Fruit fly (Drosophila melanogaster) whole organism, adult: Measurements from ENCODE around the gene GstD9.

Experiments
- CG11617 ChIP-seq: fragments of 200-800 bp; sonication (Bioruptor generic); optimal IDR thresholded peaks from 2 replicates; lab custom pipeline; 2017; ENCODE audit warnings: mild to moderate bottlenecking, missing biosample characterization, missing genetic modification reagents, missing genetic modification characterization
- CG12768 ChIP-seq: fragments of 200-800 bp; sonication (Bioruptor generic); optimal IDR thresholded peaks from 2 replicates; lab custom pipeline; 2017; ENCODE audit warnings: missing biosample characterization, missing genetic modification characterization, mild to moderate bottlenecking, moderate library complexity, missing genetic modification reagents
- CG14711 ChIP-seq: fragments of 200-800 bp; sonication (Bioruptor generic); optimal IDR thresholded peaks from 2 replicates; lab custom pipeline; 2018; ENCODE audit warnings: missing biosample characterization, mild to moderate bottlenecking, missing genetic modification characterization, moderate library complexity
- CG1620 ChIP-seq: fragments of 200-800 bp; sonication (Bioruptor generic); optimal IDR thresholded peaks from 2 replicates; lab custom pipeline; 2016; ENCODE audit warnings: missing biosample characterization, missing genetic modification characterization
- CG33017 ChIP-seq: fragments of 200-800 bp; sonication (Bioruptor generic); optimal IDR thresholded peaks from 2 replicates; lab custom pipeline; 2018; ENCODE audit warnings: missing biosample characterization, mild to moderate bottlenecking, missing genetic modification characterization, moderate library complexity
- CG5204 ChIP-seq: fragments of 200-800 bp; sonication (Bioruptor generic); optimal IDR thresholded peaks from 2 replicates; lab custom pipeline; 2016; ENCODE audit warnings: missing biosample characterization, missing genetic modification characterization
- CG7045 ChIP-seq: fragments of 200-800 bp; sonication (Bioruptor generic); optimal IDR thresholded peaks from 2 replicates; lab custom pipeline; 2017; ENCODE audit warnings: missing biosample characterization, mild to moderate bottlenecking, missing genetic modification characterization
- CG7101 ChIP-seq: fragments of 200-800 bp; sonication (Bioruptor generic); optimal IDR thresholded peaks from 2 replicates; lab custom pipeline; 2018; ENCODE audit warnings: missing biosample characterization, mild to moderate bottlenecking, missing genetic modification characterization, moderate library complexity
- Clk ChIP-seq: fragments of 200-800 bp; sonication (Bioruptor generic); optimal IDR thresholded peaks from 2 replicates; lab custom pipeline; 2017; ENCODE audit warnings: missing biosample characterization, missing genetic modification characterization
- Crg-1 ChIP-seq: fragments of 200-800 bp; sonication (Bioruptor generic); optimal IDR thresholded peaks from 2 replicates; lab custom pipeline; 2016; ENCODE audit warnings: missing biosample characterization, missing genetic modification characterization
- Hr96 ChIP-seq: fragments of 200-800 bp; sonication (Bioruptor generic); optimal IDR thresholded peaks from 2 replicates; lab custom pipeline; 2016; ENCODE audit warnings: missing biosample characterization, missing genetic modification characterization
- Mnt ChIP-seq: fragments of 200-800 bp; sonication (Bioruptor generic); optimal IDR thresholded peaks from 2 replicates; lab custom pipeline; 2016; ENCODE audit warnings: missing biosample characterization, mild to moderate bottlenecking, missing genetic modification characterization
- bab1 ChIP-seq: fragments of 200-800 bp; sonication (Bioruptor generic); optimal IDR thresholded peaks from 3 replicates; lab custom pipeline; 2019; ENCODE audit warnings: missing biosample characterization, mild to moderate bottlenecking, missing genetic modification characterization, moderate library complexity
- cic ChIP-seq: fragments of 200-800 bp; sonication (Bioruptor generic); optimal IDR thresholded peaks from 2 replicates; lab custom pipeline; 2017; ENCODE audit warnings: missing biosample characterization, mild to moderate bottlenecking, missing genetic modification characterization, moderate library complexity
- cnc ChIP-seq, 2 experiments: fragments of >200 bp; optimal IDR thresholded peaks; 2 replicates each; lab custom pipeline; 2017
- kay ChIP-seq: fragments of 200-800 bp; sonication (Bioruptor generic); peaks from one replicate; lab custom pipeline; 2016; ENCODE audit warnings: missing biosample characterization, missing genetic modification characterization, borderline replicate concordance
- ovo ChIP-seq: fragments of 200-800 bp; sonication (Bioruptor generic); optimal IDR thresholded peaks from 2 replicates; lab custom pipeline; 2016; ENCODE audit warnings: missing biosample characterization, missing genetic modification characterization
- pad ChIP-seq: fragments of 200-800 bp; sonication (Bioruptor generic); optimal IDR thresholded peaks from 3 replicates; lab custom pipeline; 2017; ENCODE audit warnings: missing biosample characterization, missing genetic modification characterization, mild to moderate bottlenecking, moderate library complexity, missing genetic modification reagents
- tj ChIP-seq: fragments of 200-800 bp; sonication (Bioruptor generic); optimal IDR thresholded peaks from 3 replicates; lab custom pipeline; 2017; ENCODE audit warnings: missing biosample characterization, mild to moderate bottlenecking, missing genetic modification characterization, moderate library complexity
- toe ChIP-seq: fragments of 200-800 bp; sonication (Bioruptor generic); optimal IDR thresholded peaks from 2 replicates; lab custom pipeline; 2016; ENCODE audit warnings: missing biosample characterization, missing genetic modification characterization

The GstD9 gene

DNA sequence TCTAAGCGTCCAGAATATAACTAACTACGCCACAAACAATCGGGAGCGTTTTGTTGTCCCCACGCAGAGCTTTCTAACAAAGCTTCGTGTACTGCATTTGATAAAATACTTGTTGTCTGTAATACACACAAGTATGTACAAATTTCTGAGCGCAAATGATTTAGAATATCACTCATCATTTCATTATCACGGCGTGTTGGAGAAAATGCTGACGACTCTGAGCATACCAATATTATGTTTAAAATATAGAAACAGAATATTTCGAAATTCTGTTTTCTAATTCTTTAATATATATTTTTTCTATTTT, 38.5 kb upstream of the GstD9 start, which contains the start of gene Cyp9f2:
Gene Cyp9f2, minus strand, starts transcription at position 101 of the 307 bp plus-strand sequence.
- TF ChIP-seq CG14711 (tag; lab: Kevin White, UChicago) (no peak), cic (GFP tag; lab: Kevin White, UChicago) (peak; percentile 69), CG33017 (tag; lab: Kevin White, UChicago) (no peak), tj (GFP tag; lab: Kevin White, UChicago) (no peak), Hr96 (GFP tag; lab: Kevin White, UChicago) (no peak), ovo (GFP tag; lab: Kevin White, UChicago) (no peak), CG12768 (no peak), kay (GFP tag; lab: Kevin White, UChicago) (no peak)

DNA sequence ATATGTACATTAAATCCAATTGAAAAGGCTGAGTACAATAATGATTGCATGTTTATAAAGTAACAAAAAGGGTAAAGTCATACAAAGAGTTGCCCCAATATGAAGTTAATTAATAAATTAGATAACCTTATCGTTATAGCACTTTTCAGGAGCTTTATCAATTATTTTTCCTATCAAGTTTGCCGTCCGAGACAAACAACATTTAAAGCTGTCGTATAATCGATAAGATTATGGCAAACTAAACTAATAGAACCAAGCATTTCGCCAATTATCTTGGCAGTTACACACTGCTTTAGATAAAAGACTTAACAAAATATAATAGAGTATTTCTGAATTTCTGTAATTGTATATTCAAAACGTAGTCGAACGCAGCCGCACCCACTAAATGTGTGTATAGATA, 37.8 kb upstream of the GstD9 start:
- TF ChIP-seq kay (GFP tag; lab: Kevin White, UChicago), result peak; percentile 77
- TF ChIP-seq bab1 (GFP tag; lab: Kevin White, UChicago), result no peak

DNA sequence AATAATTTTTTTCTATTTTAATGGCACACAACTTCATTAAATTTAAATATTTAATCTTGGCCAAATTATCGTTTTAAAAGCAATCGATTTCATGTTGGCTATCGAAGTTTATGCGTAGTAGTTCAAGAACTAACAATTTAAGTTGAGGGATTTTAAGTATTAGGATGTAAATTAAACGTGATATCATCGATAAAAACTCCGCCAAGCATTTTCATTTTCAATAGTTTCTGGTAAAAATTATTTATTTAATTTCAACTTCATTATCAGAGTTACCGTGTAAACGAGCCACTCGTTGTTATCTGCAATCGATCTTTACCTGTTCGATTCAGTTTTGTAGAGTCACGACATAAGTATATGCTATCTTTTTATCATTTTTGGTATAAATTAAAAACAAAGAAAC, 35.6 kb upstream of the GstD9 start:
- peak; percentile 79 for TF ChIP-seq tj (GFP tag; lab: Kevin White, UChicago)
- peak; percentile 100 for TF ChIP-seq CG7045 (GFP tag; lab: Kevin White, UChicago)
- peak; percentile 88 for TF ChIP-seq cic (GFP tag; lab: Kevin White, UChicago)
- TF ChIP-seq CG11617 (GFP tag; lab: Kevin White, UChicago), result peak; percentile 97
- peak; percentile 85 for TF ChIP-seq Crg-1 (GFP tag; lab: Kevin White, UChicago)
- TF ChIP-seq CG5204 (GFP tag; lab: Kevin White, UChicago), result peak; percentile 96
- TF ChIP-seq Mnt, result peak; percentile 91
- TF ChIP-seq kay (GFP tag; lab: Kevin White, UChicago), result peak; percentile 99
- TF ChIP-seq CG14711 (tag; lab: Kevin White, UChicago), result peak; percentile 96
- peak; percentile 87 for TF ChIP-seq pad (GFP tag; lab: Kevin White, UChicago)
- no peak for TF ChIP-seq cnc (optimal IDR thresholded peaks at IDR 0.05; lab: Kevin White, UChicago)
- TF ChIP-seq CG7101, result peak; percentile 99
- TF ChIP-seq ovo (GFP tag; lab: Kevin White, UChicago), result peak; percentile 86
- TF ChIP-seq bab1 (GFP tag; lab: Kevin White, UChicago), result peak; percentile 98
- TF ChIP-seq Hr96 (GFP tag; lab: Kevin White, UChicago), result peak; percentile 96
- TF ChIP-seq toe (GFP tag; lab: Kevin White, UChicago), result peak; percentile 96
- peak; percentile 99 for TF ChIP-seq CG33017 (tag; lab: Kevin White, UChicago)
- TF ChIP-seq CG1620, result peak; percentile 86
- peak; percentile 98 for TF ChIP-seq CG12768
- peak; percentile 95 for TF ChIP-seq Clk (GFP tag; lab: Kevin White, UChicago)

DNA sequence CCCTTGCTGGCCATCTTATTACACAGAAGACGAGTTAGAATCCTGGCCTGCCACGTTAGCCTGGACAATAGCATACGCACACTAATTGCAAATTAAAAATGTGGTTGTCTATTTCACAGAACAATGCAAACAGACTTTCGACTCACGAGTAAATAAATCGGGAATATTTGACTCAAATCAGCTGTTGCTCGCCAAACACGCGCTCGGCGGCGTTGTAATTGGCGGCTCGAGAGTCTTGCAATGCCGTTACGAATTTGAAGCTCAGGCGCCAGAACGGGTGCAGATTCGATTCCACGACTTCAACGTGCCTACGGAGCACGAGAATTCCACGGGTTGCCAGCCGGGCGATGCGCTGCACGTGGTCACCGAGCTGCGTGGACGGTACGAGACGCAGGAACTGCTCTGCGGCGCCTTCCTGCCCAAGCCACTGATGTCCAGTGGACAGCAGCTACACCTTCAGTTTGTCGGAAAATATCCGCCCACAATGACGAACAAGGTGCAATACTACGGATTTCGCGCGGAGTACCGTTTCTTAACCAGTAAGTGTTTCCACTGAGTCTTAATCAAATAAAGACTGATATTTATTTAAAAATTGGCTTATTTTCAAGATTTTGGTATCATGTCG, 34.4 kb upstream of the GstD9 start, which contains the start of gene DNAlig3:
Gene DNAlig3, minus strand, starts transcription at position 168 of the 625 bp plus-strand sequence.
- TF ChIP-seq CG33017 (tag; lab: Kevin White, UChicago), result peak; percentile 6
- no peak for TF ChIP-seq Crg-1 (GFP tag; lab: Kevin White, UChicago)
- TF ChIP-seq CG7045 (GFP tag; lab: Kevin White, UChicago), result peak; percentile 46
- TF ChIP-seq CG14711 (tag; lab: Kevin White, UChicago), result peak; percentile 5
- no peak for TF ChIP-seq CG5204 (GFP tag; lab: Kevin White, UChicago)
- peak; percentile 26 for TF ChIP-seq CG11617 (GFP tag; lab: Kevin White, UChicago)
- no peak for TF ChIP-seq kay (GFP tag; lab: Kevin White, UChicago)
- no peak for TF ChIP-seq tj (GFP tag; lab: Kevin White, UChicago)
- TF ChIP-seq CG7101, result peak; percentile 15
- TF ChIP-seq Hr96 (GFP tag; lab: Kevin White, UChicago), result no peak
- TF ChIP-seq cic (GFP tag; lab: Kevin White, UChicago), result peak; percentile 30
- TF ChIP-seq CG12768, result peak; percentile 44
- TF ChIP-seq ovo (GFP tag; lab: Kevin White, UChicago), result no peak
- TF ChIP-seq CG1620, result no peak
- TF ChIP-seq pad (GFP tag; lab: Kevin White, UChicago), result no peak
- TF ChIP-seq bab1 (GFP tag; lab: Kevin White, UChicago), result peak; percentile 10
- TF ChIP-seq Mnt, result peak; percentile 32
- TF ChIP-seq toe (GFP tag; lab: Kevin White, UChicago), result no peak
- TF ChIP-seq cnc (optimal IDR thresholded peaks at IDR 0.05; lab: Kevin White, UChicago), result no peak
- TF ChIP-seq Clk (GFP tag; lab: Kevin White, UChicago), result no peak

DNA sequence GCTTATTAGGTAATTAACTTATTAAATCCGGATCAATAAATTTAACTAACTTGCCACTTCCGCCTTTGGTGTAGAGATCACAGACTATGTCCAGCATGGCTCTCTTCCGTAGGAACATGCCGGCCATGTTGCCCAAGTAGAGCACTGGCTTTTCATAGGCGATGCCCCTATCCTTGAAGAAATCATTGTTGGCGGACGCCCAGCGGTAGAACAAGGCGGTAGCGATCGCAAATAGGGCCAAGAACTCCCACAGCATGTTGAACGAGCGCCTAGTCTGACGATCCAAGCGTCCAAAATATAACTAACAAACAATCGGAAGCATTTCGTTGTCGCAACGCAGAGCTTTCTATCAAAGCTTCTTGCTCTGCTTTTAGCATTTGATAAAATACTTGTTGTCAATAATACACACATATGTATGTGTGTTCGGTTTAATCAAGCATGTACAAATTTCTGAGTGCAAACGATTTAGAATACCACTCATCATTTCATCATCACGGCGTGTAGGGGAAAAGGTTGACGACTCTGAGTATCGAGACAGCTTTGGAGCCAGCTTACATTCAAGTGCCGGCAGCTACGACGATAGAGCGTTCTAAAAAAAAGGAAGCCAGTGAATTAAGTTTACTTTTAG, 31.4 kb upstream of the GstD9 start, which contains the start of gene Cyp9f3:
Gene Cyp9f3, minus strand, starts transcription at position 310 of the 628 bp plus-strand sequence.
- TF ChIP-seq tj (GFP tag; lab: Kevin White, UChicago) (no peak), cic (GFP tag; lab: Kevin White, UChicago) (peak; percentile 25), CG33017 (tag; lab: Kevin White, UChicago) (no peak), CG12768 (no peak), ovo (GFP tag; lab: Kevin White, UChicago) (no peak), pad (GFP tag; lab: Kevin White, UChicago) (peak; percentile 45), bab1 (GFP tag; lab: Kevin White, UChicago) (no peak)

DNA sequence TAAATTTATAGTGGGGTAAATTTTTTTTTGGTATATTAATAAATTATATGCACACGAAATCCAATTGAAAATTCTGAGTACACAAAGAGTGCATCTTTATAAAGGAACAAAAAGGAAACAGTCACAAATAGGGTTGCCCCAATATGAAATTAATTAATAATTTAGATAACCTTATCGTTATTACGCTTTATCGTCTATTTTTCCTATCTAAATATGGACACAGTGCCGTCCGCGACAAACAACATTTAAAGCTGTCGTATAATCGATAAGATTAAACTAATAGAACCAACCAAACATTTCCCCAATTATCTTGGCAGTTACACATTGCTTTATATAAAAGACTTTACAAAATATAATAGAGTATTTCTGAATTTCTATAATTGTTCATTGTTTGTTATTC, 30.7 kb upstream of the GstD9 start:
- no peak for TF ChIP-seq tj (GFP tag; lab: Kevin White, UChicago)
- TF ChIP-seq kay (GFP tag; lab: Kevin White, UChicago), result peak; percentile 88
- TF ChIP-seq CG7045 (GFP tag; lab: Kevin White, UChicago), result peak; percentile 49
- no peak for TF ChIP-seq cnc (optimal IDR thresholded peaks at IDR 0.05; lab: Kevin White, UChicago)
- TF ChIP-seq CG14711 (tag; lab: Kevin White, UChicago), result peak; percentile 7
